Worm (Caenorhabditis elegans): Measurements from ENCODE around the gene ins-17.

- TF ChIP-seq hlh-12 (tag; optimal IDR thresholded peaks at IDR 0.05), result no peak
- no peak for TF ChIP-seq let-526 (GFP tag; IDR thresholded peaks at IDR 0.05)
- no peak for TF ChIP-seq attf-6 (GFP tag; IDR thresholded peaks at IDR 0.05)
- TF ChIP-seq C06A6.2 (GFP tag; conservative IDR thresholded peaks at IDR 0.05), result no peak
- TF ChIP-seq snpc-4 (GFP tag; optimal IDR thresholded peaks at IDR 0.05), result no peak
- TF ChIP-seq snpc-4 (tag; optimal IDR thresholded peaks at IDR 0.05), result no peak
- TF ChIP-seq madf-8 (GFP tag; conservative IDR thresholded peaks at IDR 0.05), result no peak
- no peak for TF ChIP-seq egl-18 (GFP tag; IDR thresholded peaks at IDR 0.05)
- no peak for TF ChIP-seq aptf-3 (GFP tag; IDR thresholded peaks at IDR 0.05)
- no peak for TF ChIP-seq pha-4 (tag; optimal IDR thresholded peaks at IDR 0.05)
- TF ChIP-seq F57C9.4 (tag; optimal IDR thresholded peaks at IDR 0.05), result no peak
- no peak for TF ChIP-seq Y56A3A.18 (GFP tag; IDR thresholded peaks at IDR 0.05)
- no peak for TF ChIP-seq B0336.3 (GFP tag; IDR thresholded peaks at IDR 0.05)
- TF ChIP-seq pbrm-1 (GFP tag; IDR thresholded peaks at IDR 0.05), result no peak
- no peak for TF ChIP-seq tlf-1 (GFP tag; optimal IDR thresholded peaks at IDR 0.05)
These were observed 29.3 kb downstream of the ins-17 start for ce11 chrIII:4448029-4448428.

Data from whole organism, young adult.